Worm (Caenorhabditis elegans) whole organism, young adult: Measurements from ENCODE around the gene atg-2.

Experiments used
- nfya-1 ChIP-seq: sonication (generic microtip); optimal IDR thresholded peaks from 2 replicates; lab custom pipeline; 2017; ENCODE audit warnings: antibody characterized with exemption, missing compliant biosample characterization, missing genetic modification characterization, borderline replicate concordance; ENCODE audit not compliant: insufficient read depth
- nhr-80 ChIP-seq: sonication (generic microtip); optimal IDR thresholded peaks from 2 replicates; lab custom pipeline; 2016; ENCODE audit warnings: missing genetic modification characterization, missing compliant biosample characterization

ce11 chrX:6778014-6778413, 28.5 kb upstream of the atg-2 start, which contains the start of gene irk-1:
- TF ChIP-seq nhr-80 (no peak), nfya-1 (tag; lab: Kevin White, UChicago) (no peak)
